Fruit fly (Drosophila melanogaster) whole organism, prepupa: Measurements from ENCODE around the gene CG3081.

Source experiments
- Blimp-1 ChIP-seq: fragments of 200-800 bp; sonication (Bioruptor generic); optimal IDR thresholded peaks from 3 replicates; lab custom pipeline; 2017; ENCODE audit warnings: missing biosample characterization, missing genetic modification characterization, mild to moderate bottlenecking, moderate library complexity, missing genetic modification reagents
- CG10669 ChIP-seq: fragments of 200-800 bp; sonication (Bioruptor generic); optimal IDR thresholded peaks from 3 replicates; lab custom pipeline; 2018; ENCODE audit warnings: missing biosample characterization, mild to moderate bottlenecking, missing genetic modification characterization, moderate library complexity
- CG11294 ChIP-seq: fragments of 200-800 bp; sonication (Bioruptor generic); IDR thresholded peaks from 2 replicates; pipeline ENCODE4 v1.3.6; 2022; ENCODE audit warnings: missing biosample characterization, missing genetic modification characterization
- CG11762 ChIP-seq: fragments of 200-800 bp; sonication (Bioruptor generic); optimal IDR thresholded peaks from 3 replicates; lab custom pipeline; 2016; ENCODE audit warnings: missing biosample characterization, missing genetic modification characterization; ENCODE audit not compliant: insufficient read depth
- CG15336 ChIP-seq: fragments of 200-800 bp; sonication (Bioruptor generic); IDR thresholded peaks from 2 replicates; pipeline ENCODE4 v1.3.6; 2022; ENCODE audit warnings: missing biosample characterization, missing genetic modification characterization
- CG16779 ChIP-seq: fragments of 200-800 bp; sonication (Bioruptor generic); optimal IDR thresholded peaks from 3 replicates; lab custom pipeline; 2017; ENCODE audit warnings: missing biosample characterization, mild to moderate bottlenecking, missing genetic modification characterization
- CG31627 ChIP-seq: fragments of 200-800 bp; sonication (Bioruptor generic); optimal IDR thresholded peaks from 3 replicates; lab custom pipeline; 2016; ENCODE audit warnings: missing biosample characterization, missing genetic modification characterization
- CG34406 ChIP-seq: fragments of 200-800 bp; sonication (Bioruptor generic); optimal IDR thresholded peaks from 3 replicates; lab custom pipeline; 2016; ENCODE audit warnings: missing biosample characterization, missing genetic modification characterization
- CG3919 ChIP-seq: fragments of 200-800 bp; sonication (Bioruptor generic); optimal IDR thresholded peaks from 3 replicates; lab custom pipeline; 2016; ENCODE audit warnings: missing biosample characterization, missing genetic modification characterization
- CG4318 ChIP-seq: fragments of 200-800 bp; sonication (Bioruptor generic); optimal IDR thresholded peaks from 3 replicates; lab custom pipeline; 2017; ENCODE audit warnings: missing biosample characterization, mild to moderate bottlenecking, missing genetic modification characterization
- CG6163 ChIP-seq: fragments of 200-800 bp; sonication (Bioruptor generic); IDR thresholded peaks from 3 replicates; pipeline ENCODE4 v1.3.6; 2022; ENCODE audit warnings: missing biosample characterization, missing genetic modification characterization
- CG6276 ChIP-seq: fragments of 200-800 bp; sonication (Bioruptor generic); optimal IDR thresholded peaks from 2 replicates; lab custom pipeline; 2017; ENCODE audit warnings: missing biosample characterization, mild to moderate bottlenecking, missing genetic modification characterization
- CG6792 ChIP-seq: fragments of 200-800 bp; sonication (Bioruptor generic); optimal IDR thresholded peaks from 3 replicates; lab custom pipeline; 2016; ENCODE audit warnings: missing biosample characterization, missing genetic modification characterization
- CG6808 ChIP-seq: fragments of 200-800 bp; sonication (Bioruptor generic); optimal IDR thresholded peaks from 3 replicates; lab custom pipeline; 2017; ENCODE audit warnings: missing biosample characterization, missing genetic modification characterization, mild to moderate bottlenecking, moderate library complexity, missing genetic modification reagents
- CG6854 ChIP-seq: fragments of 200-800 bp; sonication (Bioruptor generic); optimal IDR thresholded peaks from 2 replicates; lab custom pipeline; 2017; ENCODE audit warnings: missing biosample characterization, mild to moderate bottlenecking, missing genetic modification characterization
- CG7368 ChIP-seq: fragments of 200-800 bp; sonication (Bioruptor generic); optimal IDR thresholded peaks from 3 replicates; lab custom pipeline; 2016; ENCODE audit warnings: missing biosample characterization, missing genetic modification characterization
- CG8119 ChIP-seq: fragments of 200-800 bp; sonication (Bioruptor generic); IDR thresholded peaks from 3 replicates; pipeline ENCODE4 v1.3.6; 2022; ENCODE audit warnings: missing biosample characterization, missing genetic modification characterization
- CG8319 ChIP-seq: fragments of 200-800 bp; sonication (Bioruptor generic); optimal IDR thresholded peaks from 3 replicates; lab custom pipeline; 2016; ENCODE audit warnings: missing biosample characterization, missing genetic modification characterization
- CG8632 ChIP-seq: fragments of 200-800 bp; sonication (Bioruptor generic); optimal IDR thresholded peaks from 3 replicates; lab custom pipeline; 2016; ENCODE audit warnings: missing biosample characterization, missing genetic modification characterization
- CG9139 ChIP-seq: fragments of 200-800 bp; sonication (Bioruptor generic); optimal IDR thresholded peaks from 3 replicates; lab custom pipeline; 2017; ENCODE audit warnings: missing biosample characterization, mild to moderate bottlenecking, missing genetic modification characterization
- Eip75B ChIP-seq: fragments of 200-800 bp; sonication (Bioruptor generic); optimal IDR thresholded peaks from 3 replicates; lab custom pipeline; 2016; ENCODE audit warnings: missing biosample characterization, missing genetic modification characterization
- Eip93F ChIP-seq: fragments of 200-800 bp; sonication (Bioruptor generic); optimal IDR thresholded peaks from 2 replicates; lab custom pipeline; 2016; ENCODE audit warnings: missing biosample characterization, mild to moderate bottlenecking, missing genetic modification characterization
- Ets21C ChIP-seq: fragments of 200-800 bp; sonication (Bioruptor generic); optimal IDR thresholded peaks from 3 replicates; lab custom pipeline; 2016; ENCODE audit warnings: missing biosample characterization, missing genetic modification characterization
- Ets96B ChIP-seq: fragments of 200-800 bp; optimal IDR thresholded peaks from 2 replicates; lab custom pipeline; 2019; ENCODE audit warnings: missing biosample characterization, mild to moderate bottlenecking, missing genetic modification characterization, moderate library complexity
- Hr38 ChIP-seq: sonication (Bioruptor generic); optimal IDR thresholded peaks from 2 replicates; lab custom pipeline; 2016; ENCODE audit warnings: missing biosample characterization, missing genetic modification characterization
- Hr39 ChIP-seq: fragments of 200-800 bp; sonication (Bioruptor generic); optimal IDR thresholded peaks from 2 replicates; lab custom pipeline; 2016; ENCODE audit warnings: missing biosample characterization, missing genetic modification characterization
- Hr4 ChIP-seq: fragments of 200-800 bp; sonication (Bioruptor generic); optimal IDR thresholded peaks from 3 replicates; lab custom pipeline; 2016; ENCODE audit warnings: missing biosample characterization, missing genetic modification characterization
- Lpt ChIP-seq: fragments of 200-800 bp; sonication (Bioruptor generic); optimal IDR thresholded peaks from 3 replicates; lab custom pipeline; 2016; ENCODE audit warnings: missing biosample characterization, missing genetic modification characterization
- Met ChIP-seq: fragments of 200-800 bp; sonication (Bioruptor generic); optimal IDR thresholded peaks from 3 replicates; lab custom pipeline; 2016; ENCODE audit warnings: missing biosample characterization, missing genetic modification characterization
- Smox ChIP-seq: fragments of 200-800 bp; sonication (Bioruptor generic); optimal IDR thresholded peaks from 3 replicates; lab custom pipeline; 2016; ENCODE audit warnings: missing biosample characterization, missing genetic modification characterization
- Sox102F ChIP-seq: fragments of 200-800 bp; sonication (Bioruptor generic); optimal IDR thresholded peaks from 2 replicates; lab custom pipeline; 2016; ENCODE audit warnings: missing biosample characterization, mild to moderate bottlenecking, missing genetic modification characterization
- Sox14 ChIP-seq: fragments of 200-800 bp; sonication (Bioruptor generic); optimal IDR thresholded peaks from 3 replicates; lab custom pipeline; 2016; ENCODE audit warnings: missing biosample characterization, missing genetic modification characterization
- Sox15 ChIP-seq: fragments of 200-800 bp; sonication (Bioruptor generic); optimal IDR thresholded peaks from 3 replicates; lab custom pipeline; 2016; ENCODE audit warnings: missing biosample characterization, missing genetic modification characterization
- achi ChIP-seq: fragments of 200-800 bp; sonication (Bioruptor generic); optimal IDR thresholded peaks from 3 replicates; lab custom pipeline; 2016; ENCODE audit warnings: missing biosample characterization, missing genetic modification characterization
- acj6 ChIP-seq: fragments of 200-800 bp; sonication (Bioruptor generic); optimal IDR thresholded peaks from 3 replicates; lab custom pipeline; 2016; ENCODE audit warnings: missing biosample characterization, missing genetic modification characterization
- dac ChIP-seq: fragments of 200-800 bp; sonication (Bioruptor generic); optimal IDR thresholded peaks from 2 replicates; lab custom pipeline; 2017; ENCODE audit warnings: missing biosample characterization, mild to moderate bottlenecking, missing genetic modification characterization
- dsx ChIP-seq: fragments of 200-800 bp; optimal IDR thresholded peaks from 3 replicates; lab custom pipeline; 2019; ENCODE audit warnings: missing biosample characterization, mild to moderate bottlenecking, missing genetic modification characterization, moderate library complexity; ENCODE audit not compliant: poor library complexity, severe bottlenecking
- eg ChIP-seq: fragments of 200-800 bp; sonication (Bioruptor generic); IDR thresholded peaks from 3 replicates; pipeline ENCODE4 v1.3.6; 2022; ENCODE audit warnings: missing biosample characterization, missing genetic modification characterization
- esn ChIP-seq: fragments of 200-800 bp; sonication (Bioruptor generic); optimal IDR thresholded peaks from 2 replicates; lab custom pipeline; 2016; ENCODE audit warnings: missing biosample characterization, mild to moderate bottlenecking, missing genetic modification characterization, moderate library complexity
- fd59A ChIP-seq: fragments of 200-800 bp; sonication (Bioruptor generic); optimal IDR thresholded peaks from 2 replicates; lab custom pipeline; 2017; ENCODE audit warnings: missing biosample characterization, mild to moderate bottlenecking, missing genetic modification characterization, missing genetic modification reagents
- fkh ChIP-seq: fragments of 200-800 bp; sonication (Bioruptor generic); optimal IDR thresholded peaks from 3 replicates; lab custom pipeline; 2017; ENCODE audit warnings: missing biosample characterization, mild to moderate bottlenecking, missing genetic modification characterization, moderate library complexity
- lz ChIP-seq: fragments of 200-800 bp; sonication (Bioruptor generic); optimal IDR thresholded peaks from 3 replicates; lab custom pipeline; 2016; ENCODE audit warnings: missing biosample characterization, missing genetic modification characterization
- net ChIP-seq: fragments of 200-800 bp; sonication (Bioruptor generic); optimal IDR thresholded peaks from 3 replicates; lab custom pipeline; 2016; ENCODE audit warnings: missing biosample characterization, missing genetic modification characterization
- pdm3 ChIP-seq: fragments of 200-800 bp; sonication (Bioruptor generic); optimal IDR thresholded peaks from 3 replicates; lab custom pipeline; 2016; ENCODE audit warnings: missing biosample characterization, missing genetic modification characterization
- salr ChIP-seq, 2 experiments: fragments of 200-800 bp; sonication (Bioruptor generic); optimal IDR thresholded peaks; 3 replicates each; lab custom pipeline; 2016 to 2018; ENCODE audit warnings: missing biosample characterization in 2 of 2, missing genetic modification characterization in 2 of 2, mild to moderate bottlenecking in 1 of 2
- spab ChIP-seq: fragments of 200-800 bp; sonication (Bioruptor generic); optimal IDR thresholded peaks from 2 replicates; lab custom pipeline; 2017; ENCODE audit warnings: missing biosample characterization, mild to moderate bottlenecking, missing genetic modification characterization, missing genetic modification reagents
- ss ChIP-seq, 2 experiments: fragments of 200-800 bp; sonication (Bioruptor generic); optimal IDR thresholded peaks; 2 replicates in 1 of 2; 3 replicates in 1 of 2; lab custom pipeline; 2017 to 2018; ENCODE audit warnings: mild to moderate bottlenecking in 2 of 2, missing biosample characterization in 2 of 2, missing genetic modification characterization in 2 of 2, moderate library complexity in 1 of 2
- svp ChIP-seq: fragments of 200-800 bp; sonication (Bioruptor generic); peaks from one replicate; lab custom pipeline; 2016; ENCODE audit warnings: missing biosample characterization, missing genetic modification characterization
- topi ChIP-seq: fragments of 200-800 bp; sonication (Bioruptor generic); optimal IDR thresholded peaks from 3 replicates; lab custom pipeline; 2016; ENCODE audit warnings: missing biosample characterization, missing genetic modification characterization
- vri ChIP-seq: fragments of 200-800 bp; sonication (Bioruptor generic); optimal IDR thresholded peaks from 3 replicates; lab custom pipeline; 2016; ENCODE audit warnings: missing biosample characterization, mild to moderate bottlenecking, missing genetic modification characterization

The CG3081 gene

DNA sequence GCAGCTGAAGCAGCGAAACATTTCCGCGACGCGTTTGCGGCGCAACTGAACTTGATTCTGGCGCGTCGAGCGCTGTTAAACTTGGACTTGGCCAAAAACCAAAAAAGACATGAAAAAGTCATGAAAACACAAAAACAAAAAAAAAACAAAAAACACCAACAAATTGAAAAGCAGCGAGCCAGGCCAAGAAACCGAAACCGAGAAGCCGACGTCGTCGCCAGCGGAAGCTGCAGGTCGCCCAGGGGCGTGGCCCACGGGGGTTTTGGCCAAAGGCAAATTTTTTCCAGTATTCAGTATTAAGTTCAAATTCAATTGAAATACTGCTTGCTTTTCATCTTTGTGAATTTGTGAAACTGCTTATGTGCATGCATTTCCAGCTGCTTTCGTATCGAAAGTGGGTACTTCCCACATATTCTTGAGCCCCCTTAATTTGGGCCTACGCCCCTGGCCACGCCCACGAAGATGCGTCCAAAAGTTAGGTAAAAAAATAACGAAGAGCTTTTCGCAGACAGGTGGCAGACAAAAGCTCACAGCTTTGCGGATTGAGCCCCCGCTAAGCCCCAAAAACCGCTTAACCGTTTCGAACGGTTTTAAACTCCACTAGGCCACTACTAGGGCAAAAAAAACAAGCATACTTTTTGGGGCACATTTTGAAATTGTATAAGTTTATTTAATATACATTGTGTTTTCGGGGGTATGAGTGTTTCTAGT, 23.0 kb upstream of the CG3081 start, which contains the start of gene CG3009:
CG3009 (minus strand) TSS at position 51 of the 711 bp plus-strand sequence.
- TF ChIP-seq vri (GFP tag; lab: Kevin White, UChicago) (peak; percentile 97), CG6792 (GFP tag; lab: Kevin White, UChicago) (peak; percentile 99), net (GFP tag; lab: Kevin White, UChicago) (peak; percentile 98), fkh (peak; percentile 80), Hr39 (GFP tag; lab: Kevin White, UChicago) (peak; percentile 98), Smox (GFP tag; lab: Kevin White, UChicago) (peak; percentile 98), pdm3 (peak; percentile 98), CG6808 (GFP tag; lab: Kevin White, UChicago) (peak; percentile 95), CG9139 (GFP tag; lab: Kevin White, UChicago) (peak; percentile 93), CG8119 (GFP tag; lab: Robert Waterston, UW) (peak; percentile 98), CG15336 (GFP tag; lab: Robert Waterston, UW) (peak; percentile 98), Ets21C (peak; percentile 98), svp (GFP tag; lab: Kevin White, UChicago) (peak; percentile 99), Hr38 (GFP tag; lab: Kevin White, UChicago) (peak; percentile 58), acj6 (GFP tag; lab: Kevin White, UChicago) (peak; percentile 97), CG7368 (GFP tag; lab: Kevin White, UChicago) (peak; percentile 98), CG11762 (GFP tag; lab: Kevin White, UChicago) (peak; percentile 96), Met (GFP tag; lab: Kevin White, UChicago) (peak; percentile 98), CG6163 (peak; percentile 98), CG10669 (peak; percentile 96), CG11294 (GFP tag; lab: Robert Waterston, UW) (peak; percentile 93), dac (GFP tag; lab: Kevin White, UChicago) (peak; percentile 97), Sox15 (GFP tag; lab: Kevin White, UChicago) (peak; percentile 96), CG16779 (tag; lab: Kevin White, UChicago) (peak; percentile 95), CG6276 (peak; percentile 95), CG34406 (peak; percentile 97), esn (peak; percentile 99), Lpt (GFP tag; lab: Kevin White, UChicago) (peak; percentile 96), Hr4 (GFP tag; lab: Kevin White, UChicago) (peak; percentile 97), fd59A (GFP tag; lab: Kevin White, UChicago) (peak; percentile 95), Eip75B (GFP tag; lab: Kevin White, UChicago) (peak; percentile 98), CG6854 (peak; percentile 96), Eip93F (peak; percentile 79), spab (GFP tag; lab: Kevin White, UChicago) (peak; percentile 95), achi (GFP tag; lab: Kevin White, UChicago) (peak; percentile 97), CG8632 (peak; percentile 97), Blimp-1 (peak; percentile 89), CG31627 (GFP tag; lab: Kevin White, UChicago) (peak; percentile 98), Sox102F (peak; percentile 98), lz (GFP tag; lab: Kevin White, UChicago) (peak; percentile 98), Ets96B (peak; percentile 96), salr (GFP tag; optimal IDR thresholded peaks at IDR 0.05; lab: Kevin White, UChicago) (peak; percentile 90 to 94), CG8319 (peak; percentile 97), ss (GFP tag; optimal IDR thresholded peaks at IDR 0.05; lab: Kevin White, UChicago) (peak; percentile 92 to 97), CG4318 (peak; percentile 96), eg (peak; percentile 98), dsx (GFP tag; lab: Kevin White, UChicago) (peak; percentile 93), CG3919 (GFP tag; lab: Kevin White, UChicago) (peak; percentile 98), topi (GFP tag; lab: Kevin White, UChicago) (peak; percentile 99), Sox14 (GFP tag; lab: Kevin White, UChicago) (peak; percentile 97)
